Fruit fly (Drosophila melanogaster) whole organism, adult: ENCODE measurements around the gene PGRP-SB2.

Source experiments
- CG11617 ChIP-seq: fragments of 200-800 bp; sonication (Bioruptor generic); optimal IDR thresholded peaks from 2 replicates; lab custom pipeline; 2017; ENCODE audit warnings: mild to moderate bottlenecking, missing biosample characterization, missing genetic modification reagents, missing genetic modification characterization
- CG12768 ChIP-seq: fragments of 200-800 bp; sonication (Bioruptor generic); optimal IDR thresholded peaks from 2 replicates; lab custom pipeline; 2017; ENCODE audit warnings: missing biosample characterization, missing genetic modification characterization, mild to moderate bottlenecking, moderate library complexity, missing genetic modification reagents
- CG14711 ChIP-seq: fragments of 200-800 bp; sonication (Bioruptor generic); optimal IDR thresholded peaks from 2 replicates; lab custom pipeline; 2018; ENCODE audit warnings: missing biosample characterization, mild to moderate bottlenecking, missing genetic modification characterization, moderate library complexity
- CG1620 ChIP-seq: fragments of 200-800 bp; sonication (Bioruptor generic); optimal IDR thresholded peaks from 2 replicates; lab custom pipeline; 2016; ENCODE audit warnings: missing biosample characterization, missing genetic modification characterization
- CG33017 ChIP-seq: fragments of 200-800 bp; sonication (Bioruptor generic); optimal IDR thresholded peaks from 2 replicates; lab custom pipeline; 2018; ENCODE audit warnings: missing biosample characterization, mild to moderate bottlenecking, missing genetic modification characterization, moderate library complexity
- CG5204 ChIP-seq: fragments of 200-800 bp; sonication (Bioruptor generic); optimal IDR thresholded peaks from 2 replicates; lab custom pipeline; 2016; ENCODE audit warnings: missing biosample characterization, missing genetic modification characterization
- CG7045 ChIP-seq: fragments of 200-800 bp; sonication (Bioruptor generic); optimal IDR thresholded peaks from 2 replicates; lab custom pipeline; 2017; ENCODE audit warnings: missing biosample characterization, mild to moderate bottlenecking, missing genetic modification characterization
- CG7101 ChIP-seq: fragments of 200-800 bp; sonication (Bioruptor generic); optimal IDR thresholded peaks from 2 replicates; lab custom pipeline; 2018; ENCODE audit warnings: missing biosample characterization, mild to moderate bottlenecking, missing genetic modification characterization, moderate library complexity
- Clk ChIP-seq: fragments of 200-800 bp; sonication (Bioruptor generic); optimal IDR thresholded peaks from 2 replicates; lab custom pipeline; 2017; ENCODE audit warnings: missing biosample characterization, missing genetic modification characterization
- Crg-1 ChIP-seq: fragments of 200-800 bp; sonication (Bioruptor generic); optimal IDR thresholded peaks from 2 replicates; lab custom pipeline; 2016; ENCODE audit warnings: missing biosample characterization, missing genetic modification characterization
- Hr96 ChIP-seq: fragments of 200-800 bp; sonication (Bioruptor generic); optimal IDR thresholded peaks from 2 replicates; lab custom pipeline; 2016; ENCODE audit warnings: missing biosample characterization, missing genetic modification characterization
- Mnt ChIP-seq: fragments of 200-800 bp; sonication (Bioruptor generic); optimal IDR thresholded peaks from 2 replicates; lab custom pipeline; 2016; ENCODE audit warnings: missing biosample characterization, mild to moderate bottlenecking, missing genetic modification characterization
- bab1 ChIP-seq: fragments of 200-800 bp; sonication (Bioruptor generic); optimal IDR thresholded peaks from 3 replicates; lab custom pipeline; 2019; ENCODE audit warnings: missing biosample characterization, mild to moderate bottlenecking, missing genetic modification characterization, moderate library complexity
- cic ChIP-seq: fragments of 200-800 bp; sonication (Bioruptor generic); optimal IDR thresholded peaks from 2 replicates; lab custom pipeline; 2017; ENCODE audit warnings: missing biosample characterization, mild to moderate bottlenecking, missing genetic modification characterization, moderate library complexity
- cnc ChIP-seq, 2 experiments: fragments of >200 bp; optimal IDR thresholded peaks; 2 replicates each; lab custom pipeline; 2017
- kay ChIP-seq: fragments of 200-800 bp; sonication (Bioruptor generic); peaks from one replicate; lab custom pipeline; 2016; ENCODE audit warnings: missing biosample characterization, missing genetic modification characterization, borderline replicate concordance
- ovo ChIP-seq: fragments of 200-800 bp; sonication (Bioruptor generic); optimal IDR thresholded peaks from 2 replicates; lab custom pipeline; 2016; ENCODE audit warnings: missing biosample characterization, missing genetic modification characterization
- pad ChIP-seq: fragments of 200-800 bp; sonication (Bioruptor generic); optimal IDR thresholded peaks from 3 replicates; lab custom pipeline; 2017; ENCODE audit warnings: missing biosample characterization, missing genetic modification characterization, mild to moderate bottlenecking, moderate library complexity, missing genetic modification reagents
- tj ChIP-seq: fragments of 200-800 bp; sonication (Bioruptor generic); optimal IDR thresholded peaks from 3 replicates; lab custom pipeline; 2017; ENCODE audit warnings: missing biosample characterization, mild to moderate bottlenecking, missing genetic modification characterization, moderate library complexity
- toe ChIP-seq: fragments of 200-800 bp; sonication (Bioruptor generic); optimal IDR thresholded peaks from 2 replicates; lab custom pipeline; 2016; ENCODE audit warnings: missing biosample characterization, missing genetic modification characterization

Gene PGRP-SB2

DNA sequence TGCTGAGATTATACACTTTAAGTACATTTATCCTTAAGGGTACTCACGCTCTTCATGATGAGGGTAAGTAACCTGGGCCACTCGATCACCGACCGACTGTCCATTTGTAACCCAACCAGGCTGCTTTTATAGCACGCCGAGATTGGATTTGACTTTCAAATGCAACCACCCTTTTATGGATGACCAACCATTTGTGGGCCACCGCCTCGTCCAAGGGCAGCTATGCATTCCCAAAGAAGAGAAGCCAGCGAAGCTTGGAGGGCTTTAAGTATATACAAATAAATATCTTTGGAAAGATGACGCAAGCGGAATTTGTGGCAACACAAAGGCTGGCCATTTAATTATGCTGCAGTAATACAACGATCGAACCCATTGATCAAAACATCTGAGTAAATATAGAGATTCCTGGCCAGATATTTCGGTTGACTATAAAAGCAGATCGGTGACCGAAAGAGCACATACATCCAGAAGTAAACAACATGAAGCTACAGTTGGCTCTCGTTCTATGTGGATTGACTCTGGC lies at the start of gene PGRP-SB2, which contains the start of gene CG13026:
PGRP-SB2 (plus strand) TSS at position 473 of the 523 bp plus-strand sequence.
CG13026 (minus strand) TSS at position 101 of the 523 bp plus-strand sequence.
- TF ChIP-seq CG7101 (tag; lab: Kevin White, UChicago) = no peak
- TF ChIP-seq Clk = no peak
- TF ChIP-seq Hr96 (GFP tag; lab: Kevin White, UChicago) = no peak
- no peak for TF ChIP-seq kay (GFP tag; lab: Kevin White, UChicago)
- TF ChIP-seq CG7045 (GFP tag; lab: Kevin White, UChicago) = no peak
- no peak for TF ChIP-seq cnc (optimal IDR thresholded peaks at IDR 0.05; lab: Kevin White, UChicago)
- TF ChIP-seq ovo = no peak
- TF ChIP-seq cic (GFP tag; lab: Kevin White, UChicago) = no peak
- TF ChIP-seq CG1620 (GFP tag; lab: Kevin White, UChicago) = no peak
- TF ChIP-seq toe (GFP tag; lab: Kevin White, UChicago) = no peak
- TF ChIP-seq CG5204 (GFP tag; lab: Kevin White, UChicago) = no peak
- TF ChIP-seq CG14711 = no peak
- TF ChIP-seq CG12768 (GFP tag; lab: Kevin White, UChicago) = no peak
- TF ChIP-seq pad (GFP tag; lab: Kevin White, UChicago) = no peak
- no peak for TF ChIP-seq Mnt (GFP tag; lab: Kevin White, UChicago)
- TF ChIP-seq CG33017 (tag; lab: Kevin White, UChicago) = no peak
- no peak for TF ChIP-seq tj
- no peak for TF ChIP-seq CG11617

- TF ChIP-seq CG14711 = no peak
- TF ChIP-seq CG7045 (GFP tag; lab: Kevin White, UChicago) = no peak
- TF ChIP-seq CG33017 (tag; lab: Kevin White, UChicago) = no peak
- TF ChIP-seq Mnt (GFP tag; lab: Kevin White, UChicago) = no peak
- TF ChIP-seq tj = no peak
- no peak for TF ChIP-seq cnc (optimal IDR thresholded peaks at IDR 0.05; lab: Kevin White, UChicago)
- TF ChIP-seq Crg-1 = no peak
- TF ChIP-seq kay (GFP tag; lab: Kevin White, UChicago) = no peak
- no peak for TF ChIP-seq Clk
Observed at dm6 chr3L:16679492-16680120, 46.7 kb upstream of the PGRP-SB2 start.

- TF ChIP-seq CG5204 (GFP tag; lab: Kevin White, UChicago) = no peak
- peak; percentile 53 for TF ChIP-seq CG14711
- TF ChIP-seq bab1 (GFP tag; lab: Kevin White, UChicago) = no peak
- no peak for TF ChIP-seq Crg-1
- no peak for TF ChIP-seq toe (GFP tag; lab: Kevin White, UChicago)
- peak; percentile 15 for TF ChIP-seq CG11617
- no peak for TF ChIP-seq CG1620 (GFP tag; lab: Kevin White, UChicago)
- TF ChIP-seq CG12768 (GFP tag; lab: Kevin White, UChicago) = peak; percentile 48
- TF ChIP-seq pad (GFP tag; lab: Kevin White, UChicago) = peak; percentile 62
- no peak for TF ChIP-seq Mnt (GFP tag; lab: Kevin White, UChicago)
- TF ChIP-seq CG33017 (tag; lab: Kevin White, UChicago) = peak; percentile 73
- TF ChIP-seq tj = peak; percentile 24
- TF ChIP-seq cic (GFP tag; lab: Kevin White, UChicago) = peak; percentile 82
- peak; percentile 29 for TF ChIP-seq CG7045 (GFP tag; lab: Kevin White, UChicago)
- no peak for TF ChIP-seq cnc (optimal IDR thresholded peaks at IDR 0.05; lab: Kevin White, UChicago)
- TF ChIP-seq kay (GFP tag; lab: Kevin White, UChicago) = no peak
- TF ChIP-seq ovo = peak; percentile 22
- TF ChIP-seq CG7101 (tag; lab: Kevin White, UChicago) = peak; percentile 60
- TF ChIP-seq Hr96 (GFP tag; lab: Kevin White, UChicago) = no peak
- no peak for TF ChIP-seq Clk
Observed at dm6 chr3L:16682371-16682770, 44.0 kb upstream of the PGRP-SB2 start.

dm6 chr3L:16683007-16683406 lies 43.3 kb upstream of the PGRP-SB2 start:
- TF ChIP-seq cnc (optimal IDR thresholded peaks at IDR 0.05; lab: Kevin White, UChicago) = no peak
- no peak for TF ChIP-seq CG12768 (GFP tag; lab: Kevin White, UChicago)
- no peak for TF ChIP-seq CG7101 (tag; lab: Kevin White, UChicago)
- TF ChIP-seq CG5204 (GFP tag; lab: Kevin White, UChicago) = no peak
- no peak for TF ChIP-seq CG1620 (GFP tag; lab: Kevin White, UChicago)
- TF ChIP-seq kay (GFP tag; lab: Kevin White, UChicago) = no peak
- no peak for TF ChIP-seq Clk
- no peak for TF ChIP-seq toe (GFP tag; lab: Kevin White, UChicago)
- no peak for TF ChIP-seq CG14711
- no peak for TF ChIP-seq pad (GFP tag; lab: Kevin White, UChicago)
- no peak for TF ChIP-seq CG11617
- TF ChIP-seq CG33017 (tag; lab: Kevin White, UChicago) = no peak
- TF ChIP-seq tj = no peak
- TF ChIP-seq cic (GFP tag; lab: Kevin White, UChicago) = no peak

DNA sequence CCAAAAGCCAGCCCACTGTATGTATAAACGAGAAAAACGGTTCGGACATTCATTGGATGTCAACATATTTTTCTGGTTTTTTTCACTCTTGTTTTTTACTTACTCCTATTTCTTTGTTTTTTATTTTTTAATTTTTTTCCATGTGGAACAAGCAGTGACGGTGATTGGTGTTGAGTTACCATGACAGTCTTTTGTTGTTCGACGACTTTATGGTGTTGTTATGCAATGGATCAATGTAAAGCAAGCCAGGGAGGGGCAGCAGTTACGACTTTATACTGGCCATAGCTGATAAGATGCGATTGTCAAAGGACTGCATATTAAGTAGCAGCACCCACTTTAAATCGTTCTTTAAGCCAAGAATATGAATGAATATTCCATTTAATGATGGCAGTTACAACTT lies 36.9 kb upstream of the PGRP-SB2 start:
- no peak for TF ChIP-seq CG11617
- peak; percentile 15 for TF ChIP-seq kay (GFP tag; lab: Kevin White, UChicago)

- no peak for TF ChIP-seq CG5204 (GFP tag; lab: Kevin White, UChicago)
- TF ChIP-seq CG14711 = no peak
- TF ChIP-seq cic (GFP tag; lab: Kevin White, UChicago) = no peak
- TF ChIP-seq CG11617 = no peak
- no peak for TF ChIP-seq pad (GFP tag; lab: Kevin White, UChicago)
Observed at dm6 chr3L:16690055-16690454, 36.3 kb upstream of the PGRP-SB2 start.
